Worm (Caenorhabditis elegans) whole organism, young adult: Measurements from ENCODE around the gene F26D10.13.

Source experiments
- B0035.1 ChIP-seq: sonication (generic microtip); optimal IDR thresholded peaks from 2 replicates; lab custom pipeline; 2016; ENCODE audit warnings: missing genetic modification characterization, mild to moderate bottlenecking, missing compliant biosample characterization, missing genotype, missing genetic modification reagents
- F23B12.7 ChIP-seq: sonication (generic microtip); optimal IDR thresholded peaks from 2 replicates; lab custom pipeline; 2017; ENCODE audit warnings: missing genetic modification characterization, mild to moderate bottlenecking, missing compliant biosample characterization, antibody characterized with exemption, moderate library complexity; ENCODE audit not compliant: insufficient read depth
- F33H1.4 ChIP-seq: fragments of 200-800 bp; sonication (Bioruptor generic); IDR thresholded peaks from 2 replicates; pipeline ENCODE4 v1.3.6; 2022; ENCODE audit warnings: missing genetic modification reagents, missing genetic modification characterization, missing compliant biosample characterization
- F49E8.2 ChIP-seq: sonication (generic microtip); optimal IDR thresholded peaks from 3 replicates; lab custom pipeline; 2017; ENCODE audit warnings: missing genetic modification characterization, mild to moderate bottlenecking, missing compliant biosample characterization, antibody characterized with exemption, moderate library complexity; ENCODE audit not compliant: insufficient read depth
- F52B5.7 ChIP-seq: sonication (generic microtip); optimal IDR thresholded peaks from 2 replicates; lab custom pipeline; 2016; ENCODE audit warnings: mild to moderate bottlenecking, missing genetic modification characterization, missing compliant biosample characterization
- F57C9.4 ChIP-seq: sonication (generic microtip); optimal IDR thresholded peaks from 2 replicates; lab custom pipeline; 2017; ENCODE audit warnings: mild to moderate bottlenecking, missing genetic modification characterization, missing compliant biosample characterization
- K12H6.12 ChIP-seq: fragments of 200-800 bp; sonication (Bioruptor generic); optimal IDR thresholded peaks from 2 replicates; lab custom pipeline; 2018; ENCODE audit warnings: mild to moderate bottlenecking, missing genetic modification characterization, missing compliant biosample characterization
- T07F8.4 ChIP-seq: sonication (generic microtip); optimal IDR thresholded peaks from 2 replicates; lab custom pipeline; 2016; ENCODE audit warnings: mild to moderate bottlenecking, missing genetic modification characterization, moderate library complexity, missing compliant biosample characterization
- T26A5.8 ChIP-seq: sonication (generic microtip); optimal IDR thresholded peaks from 2 replicates; lab custom pipeline; 2016; ENCODE audit warnings: missing genetic modification characterization, missing compliant biosample characterization
- Y67H2A.10 ChIP-seq: fragments of 200-800 bp; sonication (Bioruptor generic); conservative IDR thresholded peaks from 2 replicates; pipeline ENCODE4 v1.3.6; 2022; ENCODE audit warnings: missing genetic modification reagents, missing genetic modification characterization, missing compliant biosample characterization
- Y79H2A.3 ChIP-seq: fragments of 200-800 bp; sonication (Bioruptor generic); conservative IDR thresholded peaks from 2 replicates; pipeline ENCODE4 v1.3.6; 2022; ENCODE audit warnings: missing genetic modification reagents, missing genetic modification characterization, missing compliant biosample characterization
- Y95B8A.8 ChIP-seq: fragments of 200-800 bp; sonication (Bioruptor generic); IDR thresholded peaks from 2 replicates; pipeline ENCODE4 v1.3.6; 2022; ENCODE audit warnings: missing genetic modification reagents, missing genetic modification characterization, missing compliant biosample characterization
- aptf-3 ChIP-seq: fragments of 200-800 bp; sonication (Bioruptor generic); IDR thresholded peaks from 2 replicates; pipeline ENCODE4 v1.3.6; 2022; ENCODE audit warnings: missing genetic modification characterization, missing compliant biosample characterization
- athp-1 ChIP-seq: sonication (generic microtip); optimal IDR thresholded peaks from 2 replicates; lab custom pipeline; 2017; ENCODE audit warnings: mild to moderate bottlenecking, missing genetic modification characterization, missing compliant biosample characterization
- attf-6 ChIP-seq: fragments of 200-800 bp; sonication (Bioruptor generic); IDR thresholded peaks from 2 replicates; pipeline ENCODE4 v1.3.6; 2022; ENCODE audit warnings: missing genetic modification reagents, missing genetic modification characterization, missing compliant biosample characterization
- bed-2 ChIP-seq: fragments of 200-800 bp; sonication (Bioruptor generic); IDR thresholded peaks from 2 replicates; pipeline ENCODE4 v1.3.6; 2022; ENCODE audit warnings: missing genetic modification reagents, missing genetic modification characterization, missing compliant biosample characterization
- ccch-3 ChIP-seq: fragments of 200-800 bp; sonication (Bioruptor generic); optimal IDR thresholded peaks from 2 replicates; lab custom pipeline; 2018; ENCODE audit warnings: mild to moderate bottlenecking, missing genetic modification characterization, missing compliant biosample characterization
- ceh-58 ChIP-seq: fragments of 200-800 bp; sonication (Bioruptor generic); IDR thresholded peaks from 2 replicates; pipeline ENCODE4 v1.3.6; 2022; ENCODE audit warnings: missing genetic modification characterization, missing compliant biosample characterization
- die-1 ChIP-seq: sonication (generic microtip); optimal IDR thresholded peaks from 2 replicates; lab custom pipeline; 2016; ENCODE audit warnings: missing genotype, mild to moderate bottlenecking, missing genetic modification characterization, missing compliant biosample characterization
- dox-1 ChIP-seq: fragments of 200-800 bp; sonication (Bioruptor generic); IDR thresholded peaks from 2 replicates; pipeline ENCODE4 v1.3.6; 2022; ENCODE audit warnings: missing genetic modification reagents, missing genetic modification characterization, missing compliant biosample characterization
- dpff-1 ChIP-seq: sonication (generic microtip); optimal IDR thresholded peaks from 2 replicates; lab custom pipeline; 2017; ENCODE audit warnings: mild to moderate bottlenecking, missing genetic modification characterization, missing compliant biosample characterization
- egrh-3 ChIP-seq: fragments of 200-800 bp; sonication (Bioruptor generic); IDR thresholded peaks from 2 replicates; pipeline ENCODE4 v1.3.6; 2022; ENCODE audit warnings: missing genetic modification reagents, missing genetic modification characterization, missing compliant biosample characterization
- ekl-4 ChIP-seq: fragments of 200-800 bp; sonication (Bioruptor generic); IDR thresholded peaks from 2 replicates; pipeline ENCODE4 v1.3.6; 2022; ENCODE audit warnings: missing genetic modification reagents, missing genetic modification characterization, missing compliant biosample characterization
- hlh-12 ChIP-seq: sonication (generic microtip); optimal IDR thresholded peaks from 2 replicates; lab custom pipeline; 2016; ENCODE audit warnings: missing genetic modification characterization, missing compliant biosample characterization
- let-607 ChIP-seq, 2 experiments: fragments of 200-800 bp in 1 of 2; sonication (Bioruptor generic) in 1 of 2; sonication (generic microtip) in 1 of 2; optimal IDR thresholded peaks; 2 replicates each; lab custom pipeline; 2016 to 2018; ENCODE audit warnings: mild to moderate bottlenecking in 2 of 2, missing compliant biosample characterization in 2 of 2, missing genetic modification characterization in 2 of 2, moderate library complexity in 2 of 2, missing genotype in 1 of 2
- lin-54 ChIP-seq: fragments of 200-800 bp; sonication (Bioruptor generic); optimal IDR thresholded peaks from 2 replicates; lab custom pipeline; 2018; ENCODE audit warnings: mild to moderate bottlenecking, missing genetic modification characterization, missing compliant biosample characterization
- lsl-1 ChIP-seq: fragments of 200-800 bp; sonication (Bioruptor generic); optimal IDR thresholded peaks from 2 replicates; lab custom pipeline; 2018; ENCODE audit warnings: mild to moderate bottlenecking, missing genetic modification characterization, moderate library complexity, missing compliant biosample characterization
- mcd-1 ChIP-seq: fragments of 200-800 bp; sonication (Bioruptor generic); IDR thresholded peaks from 2 replicates; pipeline ENCODE4 v1.3.6; 2022; ENCODE audit warnings: missing genetic modification reagents, missing genetic modification characterization, missing compliant biosample characterization
- mes-4 ChIP-seq: sonication (generic microtip); optimal IDR thresholded peaks from 2 replicates; lab custom pipeline; 2016; ENCODE audit warnings: missing genotype, missing genetic modification characterization, missing compliant biosample characterization
- nfya-1 ChIP-seq: sonication (generic microtip); optimal IDR thresholded peaks from 2 replicates; lab custom pipeline; 2017; ENCODE audit warnings: antibody characterized with exemption, missing compliant biosample characterization, missing genetic modification characterization, borderline replicate concordance; ENCODE audit not compliant: insufficient read depth
- nfyb-1 ChIP-seq: fragments of 200-800 bp; sonication (Bioruptor generic); IDR thresholded peaks from 2 replicates; pipeline ENCODE4 v1.3.6; 2022; ENCODE audit warnings: missing genetic modification reagents, missing genetic modification characterization, missing compliant biosample characterization
- pha-4 ChIP-seq: fragments of 150-350 bp; sonication (generic microtip); optimal IDR thresholded peaks from 2 replicates; lab custom pipeline; 2014; ENCODE audit warnings: missing biosample characterization, missing genetic modification reagents, missing genetic modification characterization
- repo-1 ChIP-seq: sonication (generic microtip); optimal IDR thresholded peaks from 2 replicates; lab custom pipeline; 2017; ENCODE audit warnings: mild to moderate bottlenecking, missing genetic modification characterization, missing compliant biosample characterization
- rpc-1 ChIP-seq, 2 experiments: fragments of 150-350 bp in 1 of 2; sonication (generic microtip) in 1 of 2; optimal IDR thresholded peaks; 2 replicates each; lab custom pipeline; 2014 to 2018; ENCODE audit warnings: missing biosample characterization in 1 of 2, missing genetic modification characterization in 1 of 2, missing genetic modification reagents in 1 of 2, missing genotype in 1 of 2
- sdz-38 ChIP-seq: sonication (generic microtip); optimal IDR thresholded peaks from 2 replicates; lab custom pipeline; 2016; ENCODE audit warnings: missing genotype, missing genetic modification characterization, missing compliant biosample characterization
- sea-2 ChIP-seq: fragments of 200-800 bp; sonication (Bioruptor generic); IDR thresholded peaks from 2 replicates; pipeline ENCODE4 v1.3.6; 2022; ENCODE audit warnings: missing genetic modification characterization, missing compliant biosample characterization
- tlf-1 ChIP-seq: fragments of 200-800 bp; sonication (Bioruptor generic); optimal IDR thresholded peaks from 2 replicates; lab custom pipeline; 2018; ENCODE audit warnings: mild to moderate bottlenecking, missing genetic modification characterization, missing compliant biosample characterization
- ztf-18 ChIP-seq: sonication (generic microtip); optimal IDR thresholded peaks from 2 replicates; lab custom pipeline; 2016; ENCODE audit warnings: missing genotype, mild to moderate bottlenecking, missing genetic modification characterization, missing compliant biosample characterization
- ztf-22 ChIP-seq: fragments of 200-800 bp; sonication (Bioruptor generic); optimal IDR thresholded peaks from 2 replicates; lab custom pipeline; 2018; ENCODE audit warnings: mild to moderate bottlenecking, missing genetic modification characterization, moderate library complexity, missing compliant biosample characterization
- ztf-6 ChIP-seq: fragments of 200-800 bp; sonication (Bioruptor generic); IDR thresholded peaks from 2 replicates; pipeline ENCODE4 v1.3.6; 2022; ENCODE audit warnings: missing genetic modification reagents, missing genetic modification characterization, missing compliant biosample characterization

The F26D10.13 gene

DNA sequence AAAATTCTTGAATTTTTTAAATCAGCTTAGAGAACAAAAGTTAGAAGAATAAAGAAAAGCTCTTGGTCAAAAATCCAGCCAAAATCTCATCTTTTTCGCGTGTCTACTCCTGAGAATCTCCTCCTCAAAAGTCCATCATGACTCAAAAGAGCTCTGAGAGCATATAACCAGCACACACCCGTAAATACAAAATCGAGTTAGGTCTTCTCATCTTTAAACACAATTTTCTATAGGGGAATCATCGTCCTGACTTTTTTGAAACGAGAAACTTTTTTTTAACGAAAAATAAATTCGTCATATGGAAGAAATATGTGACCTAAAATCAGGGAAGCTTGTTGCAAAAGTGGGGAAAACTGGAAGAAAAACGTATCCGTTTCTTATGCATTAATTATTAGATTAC, 31.1 kb downstream of the F26D10.13 start:
- no peak for TF ChIP-seq Y95B8A.8 (GFP tag; lab: Robert Waterston, UW)
- no peak for TF ChIP-seq rpc-1 (optimal IDR thresholded peaks at IDR 0.05; lab: Kevin White, UChicago)
- TF ChIP-seq rpc-1 (tag; optimal IDR thresholded peaks at IDR 0.05; lab: Kevin White, UChicago): no peak
- no peak for TF ChIP-seq ceh-58 (GFP tag; lab: Robert Waterston, UW)
- TF ChIP-seq Y79H2A.3 (GFP tag; lab: Robert Waterston, UW): no peak
- TF ChIP-seq attf-6 (GFP tag; lab: Robert Waterston, UW): no peak
- no peak for TF ChIP-seq dpff-1 (tag; lab: Kevin White, UChicago)
- TF ChIP-seq ztf-6 (GFP tag; lab: Robert Waterston, UW): no peak
- no peak for TF ChIP-seq nfyb-1
- no peak for TF ChIP-seq F57C9.4 (tag; lab: Kevin White, UChicago)
- no peak for TF ChIP-seq ccch-3 (GFP tag; lab: Kevin White, UChicago)
- no peak for TF ChIP-seq repo-1
- no peak for TF ChIP-seq F23B12.7 (tag; lab: Kevin White, UChicago)
- no peak for TF ChIP-seq F49E8.2 (tag; lab: Kevin White, UChicago)
- no peak for TF ChIP-seq Y67H2A.10
- TF ChIP-seq sea-2 (GFP tag; lab: Robert Waterston, UW): no peak
- TF ChIP-seq mes-4 (tag; lab: Kevin White, UChicago): no peak
- TF ChIP-seq, all 124 proteins: peak for 0

DNA sequence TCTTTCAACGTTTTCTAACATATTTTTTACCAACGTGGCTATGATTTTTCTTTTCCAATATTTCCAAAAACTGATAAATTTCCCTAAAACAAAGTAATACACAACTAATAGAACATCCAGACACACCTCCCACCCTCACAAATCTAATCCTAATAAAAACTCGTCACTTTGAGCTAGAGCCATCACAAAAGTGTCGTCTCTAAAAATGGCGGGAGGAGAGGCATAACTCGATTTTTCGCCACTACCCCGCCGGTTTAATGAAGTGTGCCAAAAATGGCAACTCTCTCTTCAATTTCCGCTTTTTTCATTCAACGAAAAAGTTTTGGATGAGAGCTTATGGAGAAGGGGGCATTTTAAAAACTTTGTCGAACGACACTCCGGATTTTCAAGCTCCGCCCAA, 31.7 kb downstream of the F26D10.13 start:
- no peak for TF ChIP-seq ztf-22 (GFP tag; lab: Kevin White, UChicago)
- no peak for TF ChIP-seq nfya-1 (tag; lab: Kevin White, UChicago)
- TF ChIP-seq hlh-12 (tag; lab: Kevin White, UChicago): no peak
- no peak for TF ChIP-seq lin-54 (GFP tag; lab: Kevin White, UChicago)
- no peak for TF ChIP-seq bed-2 (GFP tag; lab: Robert Waterston, UW)
- TF ChIP-seq T26A5.8 (tag; lab: Kevin White, UChicago): no peak
- TF ChIP-seq dox-1: no peak
- TF ChIP-seq aptf-3: no peak
- TF ChIP-seq lsl-1 (GFP tag; lab: Kevin White, UChicago): no peak
- no peak for TF ChIP-seq K12H6.12 (tag; lab: Kevin White, UChicago)
- no peak for TF ChIP-seq pha-4
- no peak for TF ChIP-seq die-1 (tag; lab: Kevin White, UChicago)
- TF ChIP-seq B0035.1 (tag; lab: Kevin White, UChicago): no peak
- no peak for TF ChIP-seq let-607 (tag; optimal IDR thresholded peaks at IDR 0.05; lab: Kevin White, UChicago)

DNA sequence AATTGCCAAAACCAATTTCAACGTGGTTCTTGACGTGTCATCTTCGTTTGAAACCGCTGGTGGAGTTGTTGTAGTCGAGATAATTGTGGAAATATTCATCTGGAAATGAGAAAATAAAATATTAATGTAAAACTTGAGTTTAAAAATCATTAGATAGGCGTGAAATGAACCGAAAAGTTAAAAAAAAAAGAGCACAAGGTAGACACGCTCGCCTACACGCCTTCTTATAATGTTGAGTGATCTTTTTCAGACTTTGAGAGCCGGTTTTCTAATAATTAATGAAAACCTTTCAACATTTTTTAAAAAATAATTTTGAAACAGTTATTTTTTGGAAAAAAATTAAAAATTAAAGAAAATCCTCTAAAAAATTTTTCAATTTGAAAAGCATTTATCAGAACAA, 33.7 kb downstream of the F26D10.13 start, which contains the start of gene npr-32:
TSS of gene npr-32 (minus strand) at position 101 of the 400 bp plus-strand sequence.
- TF ChIP-seq ekl-4 (GFP tag; lab: Robert Waterston, UW) (no peak), Y79H2A.3 (GFP tag; lab: Robert Waterston, UW) (no peak), ztf-18 (tag; lab: Kevin White, UChicago) (no peak), athp-1 (tag; lab: Kevin White, UChicago) (no peak), F52B5.7 (tag; lab: Kevin White, UChicago) (no peak)

DNA sequence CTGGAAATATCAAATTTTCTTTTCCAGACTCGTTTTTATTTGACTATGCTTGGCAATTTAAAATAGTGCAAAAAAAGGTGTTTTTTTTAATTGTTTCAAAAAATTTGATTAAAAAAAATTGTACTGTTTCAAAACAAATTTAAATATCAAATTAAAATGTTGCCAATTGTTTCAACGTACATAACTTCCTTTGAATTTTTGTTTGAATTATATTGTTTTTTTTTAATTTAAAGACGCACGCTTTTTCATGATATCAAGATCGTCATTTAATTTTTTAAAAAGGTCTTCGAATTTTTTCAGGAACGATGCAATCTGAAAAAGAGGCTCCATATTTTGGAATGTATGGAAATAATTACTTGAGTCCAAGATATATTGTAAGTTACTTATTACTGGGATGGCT, 41.1 kb downstream of the F26D10.13 start, which contains the start of gene Y116A8B.4:
TSS of gene Y116A8B.4 (plus strand) at position 301 of the 400 bp plus-strand sequence.
- TF ChIP-seq T07F8.4 (tag; lab: Kevin White, UChicago) (no peak), mcd-1 (GFP tag; lab: Robert Waterston, UW) (no peak), F33H1.4 (GFP tag; lab: Robert Waterston, UW) (no peak), sdz-38 (tag; lab: Kevin White, UChicago) (no peak), B0035.1 (tag; lab: Kevin White, UChicago) (no peak), egrh-3 (GFP tag; lab: Robert Waterston, UW) (no peak), ceh-58 (GFP tag; lab: Robert Waterston, UW) (no peak), nfya-1 (tag; lab: Kevin White, UChicago) (no peak), tlf-1 (GFP tag; lab: Kevin White, UChicago) (no peak), athp-1 (tag; lab: Kevin White, UChicago) (no peak)
